Worm (Caenorhabditis elegans) whole organism, L1 larva: ENCODE measurements around the gene cyp-33C11.

Source experiments
- C16A3.4 ChIP-seq: fragments of 150-350 bp; optimal IDR thresholded peaks from 2 replicates; lab custom pipeline; 2014; ENCODE audit warnings: missing biosample characterization, missing genetic modification characterization
- C34B4.2 ChIP-seq: sonication (generic microtip); optimal IDR thresholded peaks from 2 replicates; lab custom pipeline; 2017; ENCODE audit warnings: mild to moderate bottlenecking, missing genetic modification characterization, missing compliant biosample characterization
- F16B12.6 ChIP-seq: fragments of 150-350 bp; optimal IDR thresholded peaks from 2 replicates; lab custom pipeline; 2014; ENCODE audit warnings: missing biosample characterization, missing genetic modification characterization
- aha-1 ChIP-seq: fragments of 150-350 bp; optimal IDR thresholded peaks from 2 replicates; lab custom pipeline; 2014; ENCODE audit warnings: missing biosample characterization, missing genetic modification characterization
- ama-1 ChIP-seq: fragments of 150-350 bp; optimal IDR thresholded peaks from 2 replicates; lab custom pipeline; 2014
- ceh-63 ChIP-seq: fragments of 200-800 bp; sonication (Bioruptor generic); optimal IDR thresholded peaks from 2 replicates; lab custom pipeline; 2018; ENCODE audit warnings: mild to moderate bottlenecking, missing genetic modification characterization, missing compliant biosample characterization
- ceh-90 ChIP-seq: sonication (generic microtip); optimal IDR thresholded peaks from 2 replicates; lab custom pipeline; 2016; ENCODE audit warnings: missing genetic modification characterization, missing compliant biosample characterization
- ces-1 ChIP-seq: fragments of 150-350 bp; optimal IDR thresholded peaks from 2 replicates; lab custom pipeline; 2014; ENCODE audit warnings: missing biosample characterization, missing genetic modification reagents, missing genetic modification characterization
- dpl-1 ChIP-seq, 3 experiments: fragments of 150-350 bp in 2 of 3; sonication (generic microtip) in 1 of 3; optimal IDR thresholded peaks; 2 replicates each; lab custom pipeline; 2014 to 2017; ENCODE audit warnings: missing biosample characterization in 3 of 3, missing genetic modification characterization in 3 of 3, missing genetic modification reagents in 3 of 3
- dsc-1 ChIP-seq: sonication (generic microtip); optimal IDR thresholded peaks from 2 replicates; lab custom pipeline; 2016; ENCODE audit warnings: mild to moderate bottlenecking, missing genetic modification characterization, missing compliant biosample characterization
- efl-1 ChIP-seq, 4 experiments: fragments of 150-350 bp; optimal IDR thresholded peaks in 3 of 4; peaks in 1 of 4; 1 replicate in 1 of 4; 2 replicates in 3 of 4; lab custom pipeline; 2014; ENCODE audit warnings: missing biosample characterization in 2 of 4, missing genetic modification characterization in 2 of 4, missing genetic modification reagents in 2 of 4
- egl-13 ChIP-seq: sonication (generic microtip); optimal IDR thresholded peaks from 2 replicates; lab custom pipeline; 2016; ENCODE audit warnings: missing genotype, missing genetic modification reagents, missing genetic modification characterization, missing compliant biosample characterization
- egl-27 ChIP-seq, 2 experiments: fragments of 150-350 bp in 1 of 2; sonication (generic microtip); optimal IDR thresholded peaks; 3 replicates each; lab custom pipeline; 2017 to 2018; ENCODE audit warnings: missing biosample characterization in 2 of 2, missing genetic modification characterization in 2 of 2, missing genetic modification reagents in 2 of 2
- elt-2 ChIP-seq: sonication (generic microtip); optimal IDR thresholded peaks from 2 replicates; lab custom pipeline; 2016; ENCODE audit warnings: missing genetic modification characterization, mild to moderate bottlenecking, inconsistent platforms, missing compliant biosample characterization, missing genetic modification reagents
- elt-3 ChIP-seq, 6 experiments: fragments of 150-350 bp in 1 of 6; sonication (generic microtip); optimal IDR thresholded peaks; 2 replicates each; lab custom pipeline; 2017 to 2018; ENCODE audit warnings: missing biosample characterization in 6 of 6, missing genetic modification characterization in 6 of 6, inconsistent platforms in 1 of 6
- ets-5 ChIP-seq: fragments of 200-800 bp; sonication (Bioruptor generic); IDR thresholded peaks from 2 replicates; pipeline ENCODE4 v1.3.6; 2022; ENCODE audit warnings: missing genetic modification characterization, missing compliant biosample characterization
- hlh-17 ChIP-seq: fragments of 200-800 bp; sonication (Bioruptor generic); optimal IDR thresholded peaks from 2 replicates; lab custom pipeline; 2018; ENCODE audit warnings: missing genetic modification characterization, mild to moderate bottlenecking, missing compliant biosample characterization, moderate library complexity, borderline replicate concordance
- irx-1 ChIP-seq: sonication (generic microtip); optimal IDR thresholded peaks from 2 replicates; lab custom pipeline; 2016; ENCODE audit warnings: missing genetic modification characterization, missing compliant biosample characterization
- jun-1 ChIP-seq: fragments of 150-350 bp; optimal IDR thresholded peaks from 2 replicates; lab custom pipeline; 2014; ENCODE audit warnings: missing biosample characterization, missing genetic modification reagents, missing genetic modification characterization
- lin-14 ChIP-seq: fragments of 200-800 bp; sonication (Bioruptor generic); optimal IDR thresholded peaks from 2 replicates; lab custom pipeline; 2018; ENCODE audit warnings: mild to moderate bottlenecking, missing genetic modification characterization, moderate library complexity, missing compliant biosample characterization
- mab-9 ChIP-seq: fragments of 200-800 bp; sonication (Bioruptor generic); IDR thresholded peaks from 2 replicates; pipeline ENCODE4 v1.3.6; 2022; ENCODE audit warnings: missing genetic modification reagents, missing genetic modification characterization, missing compliant biosample characterization
- mdl-1 ChIP-seq, 2 experiments: fragments of 150-350 bp; optimal IDR thresholded peaks; 2 replicates each; lab custom pipeline; 2014 to 2017; ENCODE audit warnings: missing biosample characterization in 2 of 2, missing genetic modification characterization in 2 of 2, inconsistent platforms in 1 of 2
- nhr-12 ChIP-seq: sonication (generic microtip); optimal IDR thresholded peaks from 2 replicates; lab custom pipeline; 2017; ENCODE audit warnings: missing biosample characterization, missing genetic modification characterization
- nhr-20 ChIP-seq: sonication (generic microtip); optimal IDR thresholded peaks from 2 replicates; lab custom pipeline; 2016; ENCODE audit warnings: mild to moderate bottlenecking, missing genetic modification characterization, missing compliant biosample characterization
- nhr-237 ChIP-seq: fragments of 150-350 bp; optimal IDR thresholded peaks from 2 replicates; lab custom pipeline; 2014; ENCODE audit warnings: missing biosample characterization, missing genetic modification characterization
- nhr-47 ChIP-seq: sonication (generic microtip); optimal IDR thresholded peaks from 2 replicates; lab custom pipeline; 2016; ENCODE audit warnings: mild to moderate bottlenecking, missing genetic modification characterization, moderate library complexity, missing compliant biosample characterization
- nhr-71 ChIP-seq: sonication (generic microtip); optimal IDR thresholded peaks from 2 replicates; lab custom pipeline; 2016; ENCODE audit warnings: mild to moderate bottlenecking, missing genetic modification characterization, moderate library complexity, missing compliant biosample characterization
- nhr-76 ChIP-seq: sonication (generic microtip); optimal IDR thresholded peaks from 2 replicates; lab custom pipeline; 2017; ENCODE audit warnings: missing biosample characterization, missing genetic modification characterization
- nhr-84 ChIP-seq: sonication (generic microtip); optimal IDR thresholded peaks from 2 replicates; lab custom pipeline; 2017; ENCODE audit warnings: missing biosample characterization, missing genetic modification characterization
- pax-3 ChIP-seq: fragments of 200-800 bp; sonication (Bioruptor generic); optimal IDR thresholded peaks from 2 replicates; lab custom pipeline; 2018; ENCODE audit warnings: mild to moderate bottlenecking, missing genetic modification characterization, moderate library complexity, missing compliant biosample characterization
- pqm-1 ChIP-seq: sonication (generic microtip); optimal IDR thresholded peaks from 3 replicates; lab custom pipeline; 2017; ENCODE audit warnings: missing biosample characterization, missing genetic modification characterization
- rnt-1 ChIP-seq: sonication (generic microtip); optimal IDR thresholded peaks from 2 replicates; lab custom pipeline; 2016; ENCODE audit warnings: mild to moderate bottlenecking, missing genetic modification characterization, moderate library complexity, missing compliant biosample characterization
- skn-1 ChIP-seq: fragments of 150-350 bp; optimal IDR thresholded peaks from 2 replicates; lab custom pipeline; 2014; ENCODE audit warnings: missing biosample characterization, missing genetic modification characterization
- snpc-4 ChIP-seq: fragments of 150-350 bp; optimal IDR thresholded peaks from 2 replicates; lab custom pipeline; 2014; ENCODE audit warnings: missing biosample characterization, missing genetic modification characterization
- snu-23 ChIP-seq: sonication (generic microtip); optimal IDR thresholded peaks from 2 replicates; lab custom pipeline; 2016; ENCODE audit warnings: missing genetic modification characterization, missing compliant biosample characterization
- tbx-2 ChIP-seq: sonication (generic microtip); optimal IDR thresholded peaks from 2 replicates; lab custom pipeline; 2016; ENCODE audit warnings: missing genetic modification characterization, missing compliant biosample characterization
- tlp-1 ChIP-seq: fragments of 150-350 bp; optimal IDR thresholded peaks from 2 replicates; lab custom pipeline; 2014; ENCODE audit warnings: missing biosample characterization, missing genetic modification characterization
- unc-130 ChIP-seq: fragments of 150-350 bp; optimal IDR thresholded peaks from 2 replicates; lab custom pipeline; 2017; ENCODE audit warnings: missing biosample characterization, missing genetic modification characterization, inconsistent platforms
- unc-86 ChIP-seq: sonication (generic microtip); optimal IDR thresholded peaks from 2 replicates; lab custom pipeline; 2016; ENCODE audit warnings: missing genetic modification characterization, missing compliant biosample characterization
- unc-98 ChIP-seq: fragments of 200-800 bp; sonication (Bioruptor generic); IDR thresholded peaks from 2 replicates; pipeline ENCODE4 v1.3.6; 2022; ENCODE audit warnings: missing genetic modification characterization, missing compliant biosample characterization
- vab-15 ChIP-seq: sonication (generic microtip); optimal IDR thresholded peaks from 2 replicates; lab custom pipeline; 2017; ENCODE audit warnings: missing genotype, mild to moderate bottlenecking, missing genetic modification characterization, missing compliant biosample characterization
- zip-4 ChIP-seq: fragments of 200-800 bp; sonication (Bioruptor generic); optimal IDR thresholded peaks from 2 replicates; lab custom pipeline; 2018; ENCODE audit warnings: mild to moderate bottlenecking, missing genetic modification characterization, moderate library complexity, missing compliant biosample characterization

cyp-33C11 gene

ce11 chrV:722889-723288 is 10.1 kb upstream of the cyp-33C11 start:
- no peak for TF ChIP-seq nhr-20 (tag; lab: Kevin White, UChicago)
- TF ChIP-seq pqm-1 (tag; lab: Kevin White, UChicago) = no peak
- no peak for TF ChIP-seq mab-9 (GFP tag; lab: Robert Waterston, UW)
- TF ChIP-seq vab-15 = no peak
- TF ChIP-seq zip-4 (GFP tag; lab: Kevin White, UChicago) = no peak
- TF ChIP-seq irx-1 (tag; lab: Kevin White, UChicago) = no peak
- no peak for TF ChIP-seq dpl-1 (GFP tag; optimal IDR thresholded peaks at IDR 0.05; lab: Kevin White, UChicago)
- TF ChIP-seq aha-1 (tag; lab: Kevin White, UChicago) = no peak
- TF ChIP-seq elt-2 (tag; lab: Kevin White, UChicago) = no peak
- no peak for TF ChIP-seq ceh-63 (GFP tag; lab: Kevin White, UChicago)
- TF ChIP-seq ets-5 (GFP tag; lab: Robert Waterston, UW) = no peak
- no peak for TF ChIP-seq unc-130 (tag; lab: Kevin White, UChicago)
- TF ChIP-seq C16A3.4 = no peak
- no peak for TF ChIP-seq snpc-4 (tag; lab: Kevin White, UChicago)
- no peak for TF ChIP-seq nhr-76 (tag; lab: Kevin White, UChicago)
- TF ChIP-seq nhr-237 (tag; lab: Kevin White, UChicago) = no peak
- TF ChIP-seq egl-13 (tag; lab: Kevin White, UChicago) = no peak
- TF ChIP-seq F16B12.6 (tag; lab: Kevin White, UChicago) = no peak
- TF ChIP-seq, all 84 proteins: peak for 0

- TF ChIP-seq lin-14 = no peak
- no peak for TF ChIP-seq ets-5 (GFP tag; lab: Robert Waterston, UW)
- TF ChIP-seq ces-1 = no peak
- TF ChIP-seq tbx-2 = no peak
- TF ChIP-seq nhr-84 = no peak
- TF ChIP-seq egl-27 (tag; optimal IDR thresholded peaks at IDR 0.05; lab: Kevin White, UChicago) = no peak
- no peak for TF ChIP-seq nhr-47 (tag; lab: Kevin White, UChicago)
- TF ChIP-seq dpl-1 (GFP tag; optimal IDR thresholded peaks at IDR 0.05; lab: Kevin White, UChicago) = no peak
- TF ChIP-seq nhr-12 (tag; lab: Kevin White, UChicago) = no peak
- TF ChIP-seq nhr-71 = no peak
- no peak for TF ChIP-seq snu-23
These were observed 6.9 kb upstream of the cyp-33C11 start, which contains the start of gene srbc-40 for ce11 chrV:719731-720130. Gene srbc-40 (minus strand): TSS chrV:719831.

DNA sequence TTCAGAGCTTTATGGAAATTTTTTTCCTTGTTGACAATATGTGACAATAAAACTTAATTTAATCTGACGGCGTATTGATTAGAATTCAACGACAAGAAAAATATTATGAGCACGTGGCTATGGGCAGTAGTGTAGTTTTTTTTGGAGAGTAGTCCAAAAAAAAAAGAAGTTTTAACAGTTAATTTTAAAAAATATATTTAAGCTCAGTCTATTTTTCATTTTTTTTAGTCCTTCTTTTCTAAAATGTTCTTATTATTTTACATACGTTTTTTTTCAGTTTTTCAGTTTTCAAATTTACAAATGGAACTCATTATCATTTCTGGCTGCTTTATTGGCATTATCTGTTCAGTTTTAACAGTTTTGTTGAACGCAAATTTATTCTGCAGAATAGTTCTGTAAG is 4.0 kb downstream of the cyp-33C11 start, which contains the start of gene srbc-39:
Gene srbc-39, plus strand, starts transcription at position 301 of the 400 bp plus-strand sequence.
- TF ChIP-seq rnt-1 (tag; lab: Kevin White, UChicago) (no peak), jun-1 (no peak), ets-5 (GFP tag; lab: Robert Waterston, UW) (no peak), efl-1 (optimal IDR thresholded peaks at IDR 0.05; lab: Kevin White, UChicago) (no peak), efl-1 (GFP tag; optimal IDR thresholded peaks at IDR 0.05 in 1 of 2; lab: Kevin White, UChicago) (no peak), skn-1 (tag; lab: Kevin White, UChicago) (no peak), elt-2 (tag; lab: Kevin White, UChicago) (no peak), pax-3 (tag; lab: Kevin White, UChicago) (no peak), ama-1 (lab: Kevin White, UChicago) (no peak), unc-86 (tag; lab: Kevin White, UChicago) (no peak), ces-1 (no peak), mdl-1 (tag; optimal IDR thresholded peaks at IDR 0.05; lab: Kevin White, UChicago) (no peak), tlp-1 (tag; lab: Kevin White, UChicago) (no peak), hlh-17 (no peak)

DNA sequence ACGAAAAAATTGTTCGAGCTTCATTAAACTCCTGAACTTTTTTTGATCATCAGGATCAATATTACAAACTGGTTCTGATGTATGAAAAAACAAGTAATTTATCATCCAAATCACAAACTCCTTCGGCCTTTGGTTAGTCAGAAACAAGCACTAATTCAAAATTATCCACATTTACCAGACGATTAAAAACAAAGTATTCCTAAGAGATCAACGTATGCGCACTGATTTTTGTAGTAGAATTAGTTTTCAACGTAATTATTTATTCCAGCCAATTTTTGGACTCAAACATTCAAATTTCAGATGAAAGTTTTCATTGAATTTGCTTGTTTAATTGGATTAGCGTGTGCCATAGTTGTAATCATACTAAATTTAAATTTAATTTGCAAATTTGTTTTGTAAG is 5.9 kb downstream of the cyp-33C11 start, which contains the start of gene srbc-38:
Gene srbc-38, plus strand, starts transcription at position 301 of the 400 bp plus-strand sequence.
- TF ChIP-seq elt-3 (tag; optimal IDR thresholded peaks at IDR 0.05; lab: Kevin White, UChicago) (no peak), snu-23 (no peak), C34B4.2 (no peak), ceh-63 (GFP tag; lab: Kevin White, UChicago) (no peak), jun-1 (no peak), pax-3 (tag; lab: Kevin White, UChicago) (no peak), nhr-12 (tag; lab: Kevin White, UChicago) (no peak), lin-14 (no peak), ets-5 (GFP tag; lab: Robert Waterston, UW) (no peak), dsc-1 (tag; lab: Kevin White, UChicago) (no peak), ceh-90 (tag; lab: Kevin White, UChicago) (no peak), unc-98 (GFP tag; lab: Robert Waterston, UW) (no peak)
